Worm (Caenorhabditis elegans): Measurements from ENCODE around the gene F21A3.4.

DNA sequence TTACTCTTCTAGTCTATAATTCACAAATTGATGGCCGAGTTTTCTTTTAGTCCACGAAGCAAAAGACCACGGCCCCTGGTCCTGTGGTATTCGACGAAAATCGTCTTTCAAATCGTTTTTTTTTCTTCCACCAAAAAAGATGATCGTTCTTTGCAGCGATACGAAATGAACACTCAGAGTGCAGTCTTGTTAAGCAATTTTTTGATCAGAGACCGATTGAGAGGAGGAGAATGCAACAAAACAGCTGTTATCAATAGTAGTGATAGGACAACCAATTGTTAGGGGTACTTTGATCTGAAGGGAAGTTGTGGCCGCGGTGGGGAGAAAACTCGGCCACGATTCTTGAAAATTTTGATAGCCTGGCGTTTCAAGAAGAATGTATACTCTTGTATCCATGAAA is 27.6 kb downstream of the F21A3.4 start:
- no peak for TF ChIP-seq unc-39 (tag; optimal IDR thresholded peaks at IDR 0.05)
- TF ChIP-seq dmd-8 (GFP tag; IDR thresholded peaks at IDR 0.05) = no peak
- TF ChIP-seq ama-1 (optimal IDR thresholded peaks at IDR 0.05) = no peak
- peak; percentile 53 for TF ChIP-seq mep-1 (tag; optimal IDR thresholded peaks at IDR 0.05)
- TF ChIP-seq egl-27 (tag; optimal IDR thresholded peaks at IDR 0.05) = peak; percentile 30
- TF ChIP-seq lin-38 (GFP tag; IDR thresholded peaks at IDR 0.05) = no peak
- TF ChIP-seq ceh-20 (GFP tag; IDR thresholded peaks at IDR 0.05) = no peak
- TF ChIP-seq nhr-237 (tag; optimal IDR thresholded peaks at IDR 0.05) = no peak
- peak; percentile 25 for TF ChIP-seq aha-1 (tag)
- TF ChIP-seq hmg-1.1 (GFP tag; IDR thresholded peaks at IDR 0.05) = peak; percentile 19; the same call in 1 of the 2 replicates
- TF ChIP-seq nhr-28 (tag; optimal IDR thresholded peaks at IDR 0.05) = peak; percentile 79
- TF ChIP-seq snpc-4 (tag; optimal IDR thresholded peaks at IDR 0.05) = no peak
- TF ChIP-seq php-3 (GFP tag; IDR thresholded peaks at IDR 0.05) = no peak
